Worm (Caenorhabditis elegans): ENCODE results near the gene srbc-44.

DNA sequence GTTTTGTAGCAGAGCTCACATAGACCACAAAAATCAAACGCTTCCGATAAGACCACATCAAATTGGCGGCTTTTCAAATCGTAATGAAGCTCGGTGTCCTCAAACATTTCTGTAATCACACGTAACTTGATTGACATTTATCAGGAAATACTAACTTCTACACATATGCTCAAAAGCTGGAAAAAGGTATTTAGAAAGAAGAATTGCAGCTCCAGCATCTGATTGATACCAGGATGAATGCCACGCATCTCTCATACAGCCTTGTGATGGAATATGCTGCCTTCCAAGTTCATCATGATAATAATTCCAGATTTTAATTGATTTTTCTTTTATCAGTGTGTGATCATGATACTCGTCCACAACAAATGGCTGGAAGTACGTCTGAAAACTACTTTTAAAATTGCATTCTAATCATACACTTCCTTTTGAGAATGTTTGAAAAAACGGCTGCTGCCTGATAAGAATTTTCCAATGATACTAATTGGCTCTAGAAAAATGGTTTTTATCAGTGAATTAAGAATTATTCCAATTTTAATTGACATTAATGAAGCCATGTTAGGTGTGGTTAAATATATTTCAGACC is 8.6 kb upstream of the srbc-44 start:
- no peak for TF ChIP-seq him-1 (tag; optimal IDR thresholded peaks at IDR 0.05)
- TF ChIP-seq dao-5 (tag; optimal IDR thresholded peaks at IDR 0.05): no peak
- TF ChIP-seq W03F9.2 (tag; optimal IDR thresholded peaks at IDR 0.05): no peak
